Worm (Caenorhabditis elegans) whole organism, mixed stage, embryonic: ENCODE results near the gene sra-13.

ENCODE experiments used
- ceh-83 ChIP-seq: fragments of 200-800 bp; sonication (Bioruptor generic); optimal IDR thresholded peaks from 2 replicates; lab custom pipeline; 2018; ENCODE audit warnings: mild to moderate bottlenecking, missing genetic modification characterization, missing compliant biosample characterization
- ces-1 ChIP-seq: fragments of 150-350 bp; optimal IDR thresholded peaks from 2 replicates; lab custom pipeline; 2014; ENCODE audit warnings: missing biosample characterization, missing genetic modification reagents, missing genetic modification characterization
- lin-13 ChIP-seq: fragments of 150-350 bp; optimal IDR thresholded peaks from 2 replicates; lab custom pipeline; 2014; ENCODE audit warnings: missing biosample characterization, missing genetic modification characterization
- mab-5 ChIP-seq: fragments of 150-350 bp; optimal IDR thresholded peaks from 2 replicates; lab custom pipeline; 2014; ENCODE audit warnings: missing biosample characterization, missing genetic modification characterization
- nhr-12 ChIP-seq: fragments of 150-350 bp; optimal IDR thresholded peaks from 2 replicates; lab custom pipeline; 2014; ENCODE audit warnings: missing biosample characterization, missing genetic modification characterization
- snpc-4 ChIP-seq: fragments of 150-350 bp; optimal IDR thresholded peaks from 2 replicates; lab custom pipeline; 2014; ENCODE audit warnings: missing biosample characterization, missing genetic modification characterization
- tbx-8 ChIP-seq: fragments of 200-800 bp; sonication (Bioruptor generic); optimal IDR thresholded peaks from 2 replicates; lab custom pipeline; 2018; ENCODE audit warnings: mild to moderate bottlenecking, missing genetic modification characterization, moderate library complexity, missing compliant biosample characterization
- unc-39 ChIP-seq: fragments of 150-350 bp; optimal IDR thresholded peaks from 2 replicates; lab custom pipeline; 2014; ENCODE audit warnings: missing biosample characterization, missing genetic modification characterization
- unc-62 ChIP-seq: fragments of 150-350 bp; optimal IDR thresholded peaks from 2 replicates; lab custom pipeline; 2014; ENCODE audit warnings: missing biosample characterization, missing genetic modification reagents, missing genetic modification characterization
- ztf-11 ChIP-seq: fragments of 150-350 bp; optimal IDR thresholded peaks from 2 replicates; lab custom pipeline; 2014; ENCODE audit warnings: missing biosample characterization, missing genetic modification characterization

- TF ChIP-seq unc-39 (tag; lab: Kevin White, UChicago) (no peak), nhr-12 (tag; lab: Kevin White, UChicago) (no peak), ceh-83 (GFP tag; lab: Kevin White, UChicago) (no peak), lin-13 (tag; lab: Kevin White, UChicago) (no peak), unc-62 (GFP tag; lab: Kevin White, UChicago) (no peak), mab-5 (tag; lab: Kevin White, UChicago) (no peak), ztf-11 (no peak), ces-1 (GFP tag; lab: Kevin White, UChicago) (no peak), tbx-8 (GFP tag; lab: Kevin White, UChicago) (no peak), snpc-4 (no peak)
These were observed 11.5 kb downstream of the sra-13 start for ce11 chrII:8419015-8419414.
